Fruit fly (Drosophila melanogaster): ENCODE data around the gene PolrMT.
A peak's percentile ranks its signal among the peaks of the same experiment; 100 is the strongest.

The PolrMT gene

dm6 chr2L:1128932-1129887, 21.0 kb upstream of the PolrMT start, which contains the start of the genes Pino and TBC1D23:
TSS of gene Pino (minus strand) at chr2L:1128953.
TSS of gene TBC1D23 (plus strand) at chr2L:1129316.
- TF ChIP-seq CG12768 (GFP tag; optimal IDR thresholded peaks at IDR 0.05) (peak; percentile 67), bab1 (GFP tag; optimal IDR thresholded peaks at IDR 0.05) (peak; percentile 48), Crg-1 (GFP tag; optimal IDR thresholded peaks at IDR 0.05) (peak; percentile 54), CG1620 (GFP tag; optimal IDR thresholded peaks at IDR 0.05) (peak; percentile 58), cic (GFP tag; optimal IDR thresholded peaks at IDR 0.05) (no peak), Mnt (GFP tag; optimal IDR thresholded peaks at IDR 0.05) (peak; percentile 15), tj (GFP tag; optimal IDR thresholded peaks at IDR 0.05) (peak; percentile 40), CG7101 (tag; optimal IDR thresholded peaks at IDR 0.05) (peak; percentile 80), ovo (GFP tag; optimal IDR thresholded peaks at IDR 0.05) (peak; percentile 36), CG7045 (GFP tag; optimal IDR thresholded peaks at IDR 0.05) (peak; percentile 73), CG14711 (tag; optimal IDR thresholded peaks at IDR 0.05) (peak; percentile 73), toe (GFP tag; optimal IDR thresholded peaks at IDR 0.05) (peak; percentile 83), CG11617 (GFP tag; optimal IDR thresholded peaks at IDR 0.05) (peak; percentile 75), Hr96 (GFP tag; optimal IDR thresholded peaks at IDR 0.05) (peak; percentile 55), CG33017 (tag; optimal IDR thresholded peaks at IDR 0.05) (peak; percentile 78), CG5204 (GFP tag; optimal IDR thresholded peaks at IDR 0.05) (peak; percentile 75), kay (GFP tag; ENCODE audit: borderline replicate concordance) (no peak), cnc (optimal IDR thresholded peaks at IDR 0.05) (no peak), Clk (GFP tag; optimal IDR thresholded peaks at IDR 0.05) (peak; percentile 45), pad (GFP tag; optimal IDR thresholded peaks at IDR 0.05) (peak; percentile 41)

DNA sequence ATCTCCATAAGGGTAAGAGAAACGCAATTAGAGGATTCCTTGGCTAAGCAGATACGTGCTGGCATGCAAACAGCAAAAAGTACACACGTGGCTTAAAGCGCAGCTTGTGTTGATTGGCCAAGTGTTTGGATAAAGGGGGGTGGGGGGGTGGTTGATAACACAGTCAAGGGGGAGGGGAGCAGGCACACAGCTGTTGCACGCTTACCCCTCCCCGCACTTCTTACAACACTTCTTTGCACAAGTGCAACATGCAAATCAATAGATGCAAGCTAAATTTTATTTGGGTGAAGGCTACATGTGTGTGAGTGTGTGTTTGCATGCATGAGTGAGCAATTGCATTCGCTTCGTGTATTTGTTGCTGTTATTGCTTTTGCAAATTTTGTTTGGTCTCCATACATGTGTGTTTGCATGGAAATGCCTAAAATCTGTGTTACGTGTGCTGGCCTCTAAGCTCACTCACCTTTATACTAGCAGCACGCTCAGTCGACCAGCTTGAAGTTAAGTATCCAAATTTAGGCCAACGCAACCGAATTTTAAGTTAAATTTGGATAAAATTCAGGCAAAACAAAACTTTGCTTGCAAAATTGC, 20.3 kb upstream of the PolrMT start:
- TF ChIP-seq CG5204 (GFP tag; optimal IDR thresholded peaks at IDR 0.05) (no peak), cnc (optimal IDR thresholded peaks at IDR 0.05) (peak in 1 of 2 experiments; percentile 74), tj (GFP tag; optimal IDR thresholded peaks at IDR 0.05) (peak; percentile 28)

DNA sequence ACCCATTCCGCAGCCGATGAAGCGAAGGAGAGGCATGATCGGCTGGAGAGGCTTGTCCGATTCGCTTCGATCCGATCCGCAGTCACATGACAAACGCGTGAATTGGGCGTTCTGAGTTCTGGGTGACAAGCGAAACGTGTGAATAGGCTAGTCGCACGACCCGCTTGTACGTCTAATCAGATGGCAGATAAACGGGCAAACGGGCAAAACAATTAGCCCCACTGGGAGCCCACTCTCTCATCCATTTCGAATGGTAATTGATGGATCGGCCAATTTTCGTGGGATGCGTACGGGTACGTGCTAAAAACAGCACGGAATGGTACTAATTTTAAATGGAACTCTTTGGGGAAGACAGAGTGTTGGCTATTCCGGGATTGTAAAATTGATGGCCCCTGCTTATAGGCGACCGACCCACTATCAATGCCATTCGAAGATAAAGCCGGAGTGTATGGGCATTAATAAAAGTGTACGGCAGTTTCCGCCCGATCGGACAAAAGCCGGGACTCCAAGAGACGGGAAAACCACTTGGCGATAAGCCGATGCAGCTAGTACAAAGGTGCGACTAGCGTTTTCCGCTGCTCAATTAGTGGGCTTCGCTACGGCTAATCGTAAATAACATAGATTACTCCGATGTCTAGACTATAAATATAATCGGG, 19.4 kb upstream of the PolrMT start:
- TF ChIP-seq tj (GFP tag; optimal IDR thresholded peaks at IDR 0.05) (no peak), kay (GFP tag; ENCODE audit: borderline replicate concordance) (no peak), cnc (optimal IDR thresholded peaks at IDR 0.05) (no peak), Mnt (GFP tag; optimal IDR thresholded peaks at IDR 0.05) (no peak), CG12768 (GFP tag; optimal IDR thresholded peaks at IDR 0.05) (peak; percentile 7), ovo (GFP tag; optimal IDR thresholded peaks at IDR 0.05) (no peak), cic (GFP tag; optimal IDR thresholded peaks at IDR 0.05) (peak; percentile 83), pad (GFP tag; optimal IDR thresholded peaks at IDR 0.05) (no peak), bab1 (GFP tag; optimal IDR thresholded peaks at IDR 0.05) (no peak), CG7045 (GFP tag; optimal IDR thresholded peaks at IDR 0.05) (no peak), CG11617 (GFP tag; optimal IDR thresholded peaks at IDR 0.05) (no peak), CG7101 (tag; optimal IDR thresholded peaks at IDR 0.05) (no peak), CG33017 (tag; optimal IDR thresholded peaks at IDR 0.05) (no peak), Hr96 (GFP tag; optimal IDR thresholded peaks at IDR 0.05) (no peak), CG5204 (GFP tag; optimal IDR thresholded peaks at IDR 0.05) (no peak)

DNA sequence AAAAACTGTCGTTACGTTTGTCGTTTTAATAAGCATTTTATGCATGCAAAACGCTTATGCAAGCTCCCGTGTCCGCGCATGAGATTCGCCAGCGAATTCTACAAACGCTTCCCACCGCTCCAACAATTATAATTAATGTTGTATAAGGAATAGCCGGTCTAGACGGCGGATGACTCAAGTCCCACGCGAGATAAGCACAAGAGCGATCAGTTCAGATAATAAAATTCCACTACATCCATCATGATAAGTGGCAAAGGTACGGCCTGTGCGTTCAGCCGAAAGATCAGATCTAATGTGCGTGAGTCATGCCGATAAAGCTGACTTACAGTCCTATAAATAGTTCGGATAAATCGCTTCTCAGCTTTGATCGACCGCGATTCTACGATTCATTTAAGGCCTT, 18.4 kb upstream of the PolrMT start:
- no peak for TF ChIP-seq CG7045 (GFP tag; optimal IDR thresholded peaks at IDR 0.05)
- peak; percentile 9 for TF ChIP-seq Mnt (GFP tag; optimal IDR thresholded peaks at IDR 0.05)
- no peak for TF ChIP-seq CG5204 (GFP tag; optimal IDR thresholded peaks at IDR 0.05)
- TF ChIP-seq kay (GFP tag; ENCODE audit: borderline replicate concordance): peak; percentile 91
- no peak for TF ChIP-seq Hr96 (GFP tag; optimal IDR thresholded peaks at IDR 0.05)
- TF ChIP-seq CG14711 (tag; optimal IDR thresholded peaks at IDR 0.05): no peak
- TF ChIP-seq CG7101 (tag; optimal IDR thresholded peaks at IDR 0.05): no peak
- TF ChIP-seq CG1620 (GFP tag; optimal IDR thresholded peaks at IDR 0.05): no peak

DNA sequence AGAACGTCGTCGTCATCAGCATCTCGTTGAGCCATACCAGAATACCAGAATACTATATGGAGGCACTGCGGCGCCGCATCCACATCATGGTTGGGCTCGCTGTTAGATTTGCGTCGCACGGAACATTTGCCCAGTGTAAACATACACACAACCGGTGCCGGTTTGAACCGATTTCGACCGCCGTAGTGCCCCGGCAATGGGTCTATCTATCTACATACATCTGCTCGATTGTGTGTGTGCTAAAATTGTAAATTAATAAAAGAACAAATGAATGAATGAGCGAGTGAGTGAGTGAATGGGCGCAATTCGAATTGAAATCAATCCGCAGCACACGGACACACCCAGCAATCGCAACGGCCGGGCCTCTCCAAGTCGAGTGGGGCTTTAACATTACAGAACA, 17.3 kb upstream of the PolrMT start:
- no peak for TF ChIP-seq CG12768 (GFP tag; optimal IDR thresholded peaks at IDR 0.05)
- no peak for TF ChIP-seq Mnt (GFP tag; optimal IDR thresholded peaks at IDR 0.05)
- no peak for TF ChIP-seq CG7101 (tag; optimal IDR thresholded peaks at IDR 0.05)
- no peak for TF ChIP-seq CG1620 (GFP tag; optimal IDR thresholded peaks at IDR 0.05)
- no peak for TF ChIP-seq CG14711 (tag; optimal IDR thresholded peaks at IDR 0.05)
- peak; percentile 44 for TF ChIP-seq CG33017 (tag; optimal IDR thresholded peaks at IDR 0.05)
- no peak for TF ChIP-seq CG7045 (GFP tag; optimal IDR thresholded peaks at IDR 0.05)
- TF ChIP-seq tj (GFP tag; optimal IDR thresholded peaks at IDR 0.05): no peak
- no peak for TF ChIP-seq Hr96 (GFP tag; optimal IDR thresholded peaks at IDR 0.05)
- TF ChIP-seq ovo (GFP tag; optimal IDR thresholded peaks at IDR 0.05): no peak
- TF ChIP-seq bab1 (GFP tag; optimal IDR thresholded peaks at IDR 0.05): no peak
- peak; percentile 59 for TF ChIP-seq kay (GFP tag; ENCODE audit: borderline replicate concordance)
- no peak for TF ChIP-seq cnc (optimal IDR thresholded peaks at IDR 0.05)
- no peak for TF ChIP-seq Crg-1 (GFP tag; optimal IDR thresholded peaks at IDR 0.05)
- peak; percentile 100 for TF ChIP-seq cic (GFP tag; optimal IDR thresholded peaks at IDR 0.05)
- TF ChIP-seq toe (GFP tag; optimal IDR thresholded peaks at IDR 0.05): no peak
- TF ChIP-seq CG11617 (GFP tag; optimal IDR thresholded peaks at IDR 0.05): no peak
- no peak for TF ChIP-seq CG5204 (GFP tag; optimal IDR thresholded peaks at IDR 0.05)

Data from whole organism, adult.